Worm (Caenorhabditis elegans) whole organism, midembryonic: ENCODE data around the gene tyra-3.

Experiments used
- T22C8.4 ChIP-seq: fragments of 200-800 bp; sonication (Bioruptor generic); IDR thresholded peaks from 2 replicates; pipeline ENCODE4 v1.3.6; 2022; ENCODE audit warnings: missing genetic modification characterization, missing compliant biosample characterization
- cog-1 ChIP-seq: sonication (generic microtip); optimal IDR thresholded peaks from 2 replicates; lab custom pipeline; 2016; ENCODE audit warnings: missing genetic modification characterization, missing compliant biosample characterization
- flt-1 ChIP-seq: fragments of 200-800 bp; sonication (Bioruptor generic); IDR thresholded peaks from 2 replicates; pipeline ENCODE4 v1.3.6; 2022; ENCODE audit warnings: missing genetic modification characterization, missing compliant biosample characterization
- klf-2 ChIP-seq: fragments of 200-800 bp; sonication (Bioruptor generic); conservative IDR thresholded peaks from 2 replicates; pipeline ENCODE4 v1.3.6; 2022; ENCODE audit warnings: missing genetic modification reagents, missing genetic modification characterization, missing compliant biosample characterization
- med-1 ChIP-seq: sonication (generic microtip); optimal IDR thresholded peaks from 2 replicates; lab custom pipeline; 2017; ENCODE audit warnings: missing genetic modification characterization, mild to moderate bottlenecking, missing compliant biosample characterization, antibody characterized with exemption, missing genetic modification reagents; ENCODE audit not compliant: insufficient read depth
- ref-1 ChIP-seq: fragments of 200-800 bp; sonication (Bioruptor generic); conservative IDR thresholded peaks from 2 replicates; pipeline ENCODE4 v1.3.6; 2022; ENCODE audit warnings: missing genetic modification reagents, missing genetic modification characterization, missing compliant biosample characterization
- tab-1 ChIP-seq: fragments of 200-800 bp; sonication (Bioruptor generic); IDR thresholded peaks from 2 replicates; pipeline ENCODE4 v1.3.6; 2022; ENCODE audit warnings: missing genetic modification characterization, missing compliant biosample characterization
- ztf-23 ChIP-seq: fragments of 200-800 bp; sonication (Bioruptor generic); IDR thresholded peaks from 2 replicates; pipeline ENCODE4 v1.3.6; 2022; ENCODE audit warnings: missing genetic modification reagents, missing genetic modification characterization, missing compliant biosample characterization
- ztf-29 ChIP-seq: fragments of 200-800 bp; sonication (Bioruptor generic); IDR thresholded peaks from 2 replicates; pipeline ENCODE4 v1.3.6; 2022; ENCODE audit warnings: missing genetic modification reagents, missing genetic modification characterization, missing compliant biosample characterization

The tyra-3 gene

DNA sequence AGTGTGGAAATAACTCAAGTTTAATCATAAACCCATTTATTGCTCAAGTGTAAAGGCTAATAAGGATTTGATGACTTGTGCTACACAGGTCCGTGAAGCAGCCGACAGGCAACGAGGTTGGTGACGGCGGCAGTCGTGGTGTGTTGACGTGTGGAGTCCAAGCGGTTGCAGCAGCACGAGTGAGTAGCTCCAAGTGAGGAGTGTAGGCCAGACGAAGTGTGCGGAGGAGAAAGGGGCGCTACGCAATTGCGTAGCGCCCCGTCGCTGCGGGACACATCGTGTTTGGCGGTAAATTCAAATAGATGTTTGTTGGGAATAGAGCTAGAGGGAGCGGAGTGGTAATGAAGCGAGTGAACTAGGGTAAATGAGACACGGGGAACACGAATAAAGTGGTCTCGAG, 56.5 kb downstream of the tyra-3 start:
- peak; percentile 99 for TF ChIP-seq ztf-23 (GFP tag; lab: Robert Waterston, UW)

DNA sequence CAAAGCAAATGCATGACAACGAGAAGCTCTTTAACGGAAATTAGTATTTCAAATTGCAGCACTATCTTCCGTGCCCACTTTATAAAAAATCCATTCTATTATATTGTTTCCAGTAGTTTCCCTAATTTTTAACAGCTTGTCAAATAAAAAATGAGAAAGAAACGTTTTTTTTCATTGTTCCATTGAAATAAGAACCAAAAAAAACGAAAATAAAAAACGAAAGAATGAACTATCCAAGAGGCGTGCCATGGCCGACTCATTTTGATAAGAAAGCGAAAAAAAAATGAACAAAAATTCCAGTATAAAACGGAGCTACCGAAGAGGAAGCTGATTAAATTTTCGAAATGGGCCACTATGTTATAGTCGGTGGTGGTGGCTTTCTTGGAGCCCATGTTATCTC, 57.1 kb downstream of the tyra-3 start, which contains the start of gene hsd-2:
Gene hsd-2 (plus strand): TSS at position 301 of the 400 bp plus-strand sequence.
- TF ChIP-seq tab-1 (GFP tag; lab: Robert Waterston, UW) (no peak), cog-1 (no peak), ztf-29 (no peak), klf-2 (GFP tag; lab: Robert Waterston, UW) (no peak), med-1 (GFP tag; lab: Kevin White, UChicago) (no peak), T22C8.4 (GFP tag; lab: Robert Waterston, UW) (no peak), ref-1 (GFP tag; lab: Robert Waterston, UW) (no peak), ztf-23 (GFP tag; lab: Robert Waterston, UW) (no peak), flt-1 (GFP tag; lab: Robert Waterston, UW) (no peak)
